Worm (Caenorhabditis elegans): ENCODE measurements around the gene rga-8.

DNA sequence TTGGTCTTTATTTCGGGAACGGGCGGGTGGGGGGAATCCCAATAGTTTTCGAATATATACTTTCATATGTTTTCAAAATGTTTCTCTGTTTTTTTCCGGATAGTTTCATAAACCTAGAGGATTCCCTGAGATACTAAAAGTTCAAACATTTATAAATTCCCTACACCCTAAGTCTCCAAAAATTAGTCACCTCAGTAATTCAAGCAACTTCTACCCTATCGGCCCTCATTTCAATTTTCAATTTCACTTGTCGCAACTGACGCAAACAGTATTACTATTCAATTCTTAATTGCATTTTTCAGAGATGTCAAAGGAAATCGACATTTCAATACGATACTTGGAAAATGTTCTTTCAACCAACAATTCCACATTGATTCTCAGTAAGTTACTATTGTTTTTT, 15.5 kb downstream of the rga-8 start, which contains the start of gene Y34B4A.4:
- TF ChIP-seq nhr-76 (tag; optimal IDR thresholded peaks at IDR 0.05) (no peak), lin-39 (tag; optimal IDR thresholded peaks at IDR 0.05) (no peak), ztf-11 (tag; optimal IDR thresholded peaks at IDR 0.05) (no peak), ceh-82 (tag; optimal IDR thresholded peaks at IDR 0.05) (no peak), jun-1 (tag; optimal IDR thresholded peaks at IDR 0.05) (no peak), unc-86 (tag; optimal IDR thresholded peaks at IDR 0.05) (no peak), sox-4 (tag; optimal IDR thresholded peaks at IDR 0.05) (no peak)
